Worm (Caenorhabditis elegans) whole organism, mixed stage, embryonic: ENCODE results near the gene W10G11.1.

Experiments used
- ceh-83 ChIP-seq: fragments of 200-800 bp; sonication (Bioruptor generic); optimal IDR thresholded peaks from 2 replicates; lab custom pipeline; 2018; ENCODE audit warnings: mild to moderate bottlenecking, missing genetic modification characterization, missing compliant biosample characterization
- ztf-11 ChIP-seq: fragments of 150-350 bp; optimal IDR thresholded peaks from 2 replicates; lab custom pipeline; 2014; ENCODE audit warnings: missing biosample characterization, missing genetic modification characterization

DNA sequence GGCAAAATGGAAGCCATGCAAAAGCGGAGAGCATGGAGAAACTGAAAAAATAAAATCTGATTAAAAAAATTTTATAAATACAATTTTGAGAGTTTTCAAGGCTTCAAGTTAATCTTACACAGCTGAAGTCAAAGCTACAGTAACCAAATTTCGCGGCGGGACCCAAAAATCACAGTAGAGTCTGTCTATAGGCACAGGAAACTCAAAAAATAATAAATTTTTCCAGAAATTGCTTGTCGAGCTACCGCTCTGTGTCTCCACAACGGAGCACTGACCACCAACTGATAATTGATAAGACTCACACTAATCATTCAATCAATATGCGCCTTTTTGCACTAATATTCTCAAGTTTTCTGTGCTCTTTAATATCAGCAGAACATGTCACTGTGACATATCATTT lies 10.1 kb downstream of the W10G11.1 start, which contains the start of gene W10G11.19:
- TF ChIP-seq ztf-11 (tag; lab: Kevin White, UChicago): no peak
- no peak for TF ChIP-seq ceh-83 (GFP tag; lab: Kevin White, UChicago)
